Fruit fly (Drosophila melanogaster) S2 (cell line): ENCODE results near the gene Elys.

Experiments used
- CG8478 ChIP-seq: fragments of >200 bp; optimal IDR thresholded peaks from 2 replicates; lab custom pipeline; 2018
- CTCF ChIP-seq, 2 experiments: fragments of >200 bp; optimal IDR thresholded peaks; 2 replicates each; lab custom pipeline; 2018

DNA sequence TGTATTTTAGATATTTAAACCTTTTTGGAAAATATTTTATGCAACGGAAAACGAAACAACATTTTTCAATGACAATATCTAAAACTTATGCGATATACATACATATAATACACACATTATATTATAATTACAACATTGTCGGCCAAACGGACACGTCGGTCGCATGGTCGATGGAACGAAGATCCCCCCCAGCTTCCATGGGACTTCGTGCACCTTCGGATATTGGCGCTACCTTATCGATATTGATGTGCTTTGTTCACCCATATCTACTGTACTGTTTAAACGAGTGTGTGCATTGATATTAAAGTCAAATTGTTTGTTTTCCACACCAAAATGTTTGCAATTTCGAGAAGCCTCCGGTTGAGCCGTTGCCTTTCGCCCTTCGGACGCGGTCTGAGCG, 26.7 kb upstream of the Elys start, which contains the start of gene CG14212:
- TF ChIP-seq CTCF (optimal IDR thresholded peaks at IDR 0.05; lab: Kevin White, UChicago) (no peak), CG8478 (no peak)
